Fruit fly (Drosophila melanogaster) whole organism, embryonic: ENCODE measurements around the gene enc.

Source experiments
- CG10431 ChIP-seq: fragments of 200-800 bp; sonication (Bioruptor generic); optimal IDR thresholded peaks from 3 replicates; lab custom pipeline; 2018; ENCODE audit warnings: missing biosample characterization, mild to moderate bottlenecking, missing genetic modification characterization
- CG12236 ChIP-seq: fragments of 200-800 bp; sonication (Bioruptor generic); optimal IDR thresholded peaks from 2 replicates; lab custom pipeline; 2016; ENCODE audit warnings: missing biosample characterization, missing genetic modification characterization
- CG12659 ChIP-seq: fragments of 200-800 bp; sonication (Bioruptor generic); optimal IDR thresholded peaks from 3 replicates; lab custom pipeline; 2017; ENCODE audit warnings: mild to moderate bottlenecking, missing biosample characterization, missing genetic modification reagents, missing genetic modification characterization
- CG15514 ChIP-seq: fragments of 200-800 bp; sonication (Bioruptor generic); optimal IDR thresholded peaks from 3 replicates; lab custom pipeline; 2017; ENCODE audit warnings: missing biosample characterization, missing genetic modification characterization, mild to moderate bottlenecking, moderate library complexity, missing genetic modification reagents
- CG16779 ChIP-seq: fragments of 200-800 bp; sonication (Bioruptor generic); IDR thresholded peaks from 2 replicates; pipeline ENCODE4 v1.3.6; 2022; ENCODE audit warnings: missing biosample characterization, missing genetic modification characterization
- CG18262 ChIP-seq: fragments of 200-800 bp; optimal IDR thresholded peaks from 3 replicates; lab custom pipeline; 2019; ENCODE audit warnings: missing biosample characterization, mild to moderate bottlenecking, missing genetic modification characterization, moderate library complexity
- CG18476 ChIP-seq: fragments of 200-800 bp; sonication (Bioruptor generic); optimal IDR thresholded peaks from 2 replicates; lab custom pipeline; 2016; ENCODE audit warnings: missing biosample characterization, mild to moderate bottlenecking, missing genetic modification characterization
- CG32532 ChIP-seq: fragments of 200-800 bp; sonication (Bioruptor generic); IDR thresholded peaks from 2 replicates; pipeline ENCODE4 v1.3.6; 2022; ENCODE audit warnings: missing biosample characterization, missing genetic modification characterization
- CG34422 ChIP-seq: fragments of 200-800 bp; sonication (Bioruptor generic); IDR thresholded peaks from 3 replicates; pipeline ENCODE4 v1.3.6; 2022; ENCODE audit warnings: missing biosample characterization, missing genetic modification characterization
- CG3995 ChIP-seq: fragments of 200-800 bp; sonication (Bioruptor generic); optimal IDR thresholded peaks from 3 replicates; lab custom pipeline; 2016; ENCODE audit warnings: missing biosample characterization, missing genetic modification characterization
- CG6175 ChIP-seq: fragments of 200-800 bp; sonication (Bioruptor generic); IDR thresholded peaks from 3 replicates; pipeline ENCODE4 v1.3.6; 2022; ENCODE audit warnings: missing biosample characterization, missing genetic modification characterization
- CG6683 ChIP-seq: fragments of 200-800 bp; sonication (Bioruptor generic); optimal IDR thresholded peaks from 2 replicates; lab custom pipeline; 2017; ENCODE audit warnings: missing biosample characterization, mild to moderate bottlenecking, missing genetic modification characterization, missing genetic modification reagents
- CG9437 ChIP-seq: fragments of 200-800 bp; sonication (Bioruptor generic); optimal IDR thresholded peaks from 2 replicates; lab custom pipeline; 2018; ENCODE audit warnings: missing biosample characterization, mild to moderate bottlenecking, missing genetic modification characterization
- CG9876 ChIP-seq: fragments of 200-800 bp; sonication (Bioruptor generic); optimal IDR thresholded peaks from 2 replicates; lab custom pipeline; 2016; ENCODE audit warnings: missing biosample characterization, missing genetic modification characterization
- D19B ChIP-seq: fragments of 200-800 bp; sonication (Bioruptor generic); optimal IDR thresholded peaks from 2 replicates; lab custom pipeline; 2017; ENCODE audit warnings: missing biosample characterization, mild to moderate bottlenecking, missing genetic modification characterization
- Eip74EF ChIP-seq, 2 experiments: fragments of 200-800 bp in 1 of 2; fragments of >200 bp in 1 of 2; sonication (Bioruptor generic) in 1 of 2; optimal IDR thresholded peaks; 2 replicates each; lab custom pipeline; 2017 to 2019; ENCODE audit warnings: missing biosample characterization in 2 of 2, missing genetic modification characterization in 2 of 2, mild to moderate bottlenecking in 1 of 2, moderate library complexity in 1 of 2
- Elba2 ChIP-seq: fragments of 200-800 bp; sonication (Bioruptor generic); optimal IDR thresholded peaks from 3 replicates; lab custom pipeline; 2016; ENCODE audit warnings: missing biosample characterization, missing genetic modification characterization
- Gsc ChIP-seq: fragments of 200-800 bp; sonication (Bioruptor generic); IDR thresholded peaks from 2 replicates; pipeline ENCODE4 v1.3.6; 2022; ENCODE audit warnings: missing biosample characterization, missing genetic modification characterization
- Gug ChIP-seq: fragments of 200-800 bp; sonication (Bioruptor generic); IDR thresholded peaks from 4 replicates; pipeline ENCODE4 v1.3.6; 2022; ENCODE audit warnings: missing biosample characterization, missing genetic modification characterization
- HLHmδ ChIP-seq: fragments of 200-800 bp; sonication (Bioruptor generic); optimal IDR thresholded peaks from 2 replicates; lab custom pipeline; 2018; ENCODE audit warnings: missing biosample characterization, mild to moderate bottlenecking, missing genetic modification characterization, moderate library complexity
- Hand ChIP-seq: fragments of 200-800 bp; sonication (Bioruptor generic); optimal IDR thresholded peaks from 2 replicates; lab custom pipeline; 2017; ENCODE audit warnings: mild to moderate bottlenecking, missing biosample characterization, missing genetic modification reagents, missing genetic modification characterization
- Mrtf ChIP-seq: fragments of 200-800 bp; sonication (Bioruptor generic); IDR thresholded peaks from 3 replicates; pipeline ENCODE4 v1.3.6; 2022; ENCODE audit warnings: missing biosample characterization, missing genetic modification characterization
- NC2α ChIP-seq: fragments of 200-800 bp; sonication (Bioruptor generic); optimal IDR thresholded peaks from 2 replicates; lab custom pipeline; 2016; ENCODE audit warnings: missing biosample characterization, missing genetic modification characterization
- NfI ChIP-seq: fragments of 200-800 bp; sonication (Bioruptor generic); optimal IDR thresholded peaks from 3 replicates; lab custom pipeline; 2018; ENCODE audit warnings: missing biosample characterization, mild to moderate bottlenecking, missing genetic modification characterization, moderate library complexity
- Pdp1 ChIP-seq, 2 experiments: fragments of 200-800 bp; sonication (Bioruptor generic); optimal IDR thresholded peaks; 3 replicates each; lab custom pipeline; 2016; ENCODE audit warnings: missing biosample characterization in 2 of 2, missing genetic modification characterization in 2 of 2, mild to moderate bottlenecking in 1 of 2, moderate library complexity in 1 of 2
- Sox100B ChIP-seq: fragments of 200-800 bp; sonication (Bioruptor generic); optimal IDR thresholded peaks from 3 replicates; lab custom pipeline; 2018; ENCODE audit warnings: missing biosample characterization, mild to moderate bottlenecking, missing genetic modification characterization
- Sry-δ ChIP-seq: fragments of 200-800 bp; sonication (Bioruptor generic); optimal IDR thresholded peaks from 2 replicates; lab custom pipeline; 2016; ENCODE audit warnings: missing biosample characterization, missing genetic modification characterization
- Xbp1 ChIP-seq: fragments of 200-800 bp; sonication (Bioruptor generic); optimal IDR thresholded peaks from 3 replicates; lab custom pipeline; 2016; ENCODE audit warnings: missing biosample characterization, mild to moderate bottlenecking, missing genetic modification characterization
- abd-A ChIP-seq: fragments of 200-800 bp; sonication (Bioruptor generic); optimal IDR thresholded peaks from 3 replicates; lab custom pipeline; 2019; ENCODE audit warnings: missing biosample characterization, mild to moderate bottlenecking, missing genetic modification characterization, moderate library complexity
- amos ChIP-seq: fragments of 200-800 bp; sonication (Bioruptor generic); IDR thresholded peaks from 2 replicates; pipeline ENCODE4 v1.3.6; 2022; ENCODE audit warnings: missing biosample characterization, missing genetic modification characterization; ENCODE audit not compliant: partially characterized antibody
- ato ChIP-seq: fragments of 200-800 bp; sonication (Bioruptor generic); IDR thresholded peaks from 2 replicates; pipeline ENCODE4 v1.3.6; 2022; ENCODE audit warnings: missing biosample characterization, missing genetic modification characterization; ENCODE audit not compliant: partially characterized antibody
- bcd ChIP-seq: fragments of 200-800 bp; sonication (Bioruptor generic); optimal IDR thresholded peaks from 2 replicates; lab custom pipeline; 2017; ENCODE audit warnings: missing biosample characterization, mild to moderate bottlenecking, missing genetic modification characterization
- bsh ChIP-seq, 2 experiments: fragments of 200-800 bp; sonication (Bioruptor generic); optimal IDR thresholded peaks; 2 replicates each; lab custom pipeline; 2017 to 2018; ENCODE audit warnings: mild to moderate bottlenecking in 2 of 2, missing biosample characterization in 2 of 2, missing genetic modification characterization in 2 of 2, moderate library complexity in 1 of 2
- corto ChIP-seq: fragments of 200-800 bp; sonication (Bioruptor generic); optimal IDR thresholded peaks from 2 replicates; lab custom pipeline; 2016; ENCODE audit warnings: missing biosample characterization, mild to moderate bottlenecking, missing genetic modification characterization, moderate library complexity
- crc ChIP-seq: fragments of 200-800 bp; sonication (Bioruptor generic); optimal IDR thresholded peaks from 2 replicates; lab custom pipeline; 2016; ENCODE audit warnings: missing biosample characterization, missing genetic modification characterization
- gcm2 ChIP-seq: fragments of 200-800 bp; sonication (Bioruptor generic); optimal IDR thresholded peaks from 2 replicates; lab custom pipeline; 2016; ENCODE audit warnings: missing biosample characterization, missing genetic modification characterization
- hbn ChIP-seq: fragments of 200-800 bp; sonication (Bioruptor generic); IDR thresholded peaks from 2 replicates; pipeline ENCODE4 v1.3.6; 2022; ENCODE audit warnings: missing biosample characterization, missing genetic modification characterization; ENCODE audit not compliant: partially characterized antibody
- jing ChIP-seq: fragments of 200-800 bp; sonication (Bioruptor generic); optimal IDR thresholded peaks from 2 replicates; lab custom pipeline; 2018; ENCODE audit warnings: missing biosample characterization, mild to moderate bottlenecking, missing genetic modification characterization
- klu ChIP-seq: fragments of 200-800 bp; sonication (Bioruptor generic); IDR thresholded peaks from 2 replicates; pipeline ENCODE4 v1.3.6; 2022; ENCODE audit warnings: missing biosample characterization, missing genetic modification characterization
- lola ChIP-seq, 3 experiments: fragments of >200 bp in 2 of 3; fragments of 200-800 bp in 1 of 3; sonication (Bioruptor generic) in 1 of 3; optimal IDR thresholded peaks; 2 replicates each; lab custom pipeline; 2017 to 2019; ENCODE audit warnings: missing biosample characterization in 3 of 3, missing genetic modification characterization in 3 of 3, mild to moderate bottlenecking in 1 of 3, moderate library complexity in 1 of 3
- nerfin-2 ChIP-seq: fragments of 200-800 bp; sonication (Bioruptor generic); IDR thresholded peaks from 2 replicates; pipeline ENCODE4 v1.3.6; 2022; ENCODE audit warnings: missing biosample characterization, missing genetic modification characterization; ENCODE audit not compliant: partially characterized antibody
- phol ChIP-seq: fragments of 200-800 bp; sonication (Bioruptor generic); optimal IDR thresholded peaks from 3 replicates; lab custom pipeline; 2018; ENCODE audit warnings: missing biosample characterization, mild to moderate bottlenecking, missing genetic modification characterization, moderate library complexity
- schlank ChIP-seq: fragments of 200-800 bp; sonication (Bioruptor generic); optimal IDR thresholded peaks from 2 replicates; lab custom pipeline; 2018; ENCODE audit warnings: missing biosample characterization, mild to moderate bottlenecking, missing genetic modification characterization
- stc ChIP-seq: fragments of 200-800 bp; sonication (Bioruptor generic); IDR thresholded peaks from 2 replicates; pipeline ENCODE4 v1.3.6; 2022; ENCODE audit warnings: missing biosample characterization, missing genetic modification characterization
- tap ChIP-seq: fragments of 200-800 bp; optimal IDR thresholded peaks from 3 replicates; lab custom pipeline; 2019; ENCODE audit warnings: missing biosample characterization, mild to moderate bottlenecking, missing genetic modification characterization, moderate library complexity
- tgo ChIP-seq: fragments of 200-800 bp; sonication (Bioruptor generic); IDR thresholded peaks from 3 replicates; pipeline ENCODE4 v1.3.6; 2022; ENCODE audit warnings: missing biosample characterization, missing genetic modification characterization
- tx ChIP-seq: fragments of 200-800 bp; sonication (Bioruptor generic); optimal IDR thresholded peaks from 2 replicates; lab custom pipeline; 2016; ENCODE audit warnings: missing biosample characterization, missing genetic modification characterization
- yki ChIP-seq: fragments of >200 bp; optimal IDR thresholded peaks from 3 replicates; lab custom pipeline; 2018
- zf30C ChIP-seq: fragments of 200-800 bp; sonication (Bioruptor generic); optimal IDR thresholded peaks from 3 replicates; lab custom pipeline; 2018; ENCODE audit warnings: missing biosample characterization, mild to moderate bottlenecking, missing genetic modification characterization

Gene enc

dm6 chr3L:3791043-3791682 is 27.3 kb upstream of the enc start (continued):
- TF ChIP-seq corto (GFP tag; lab: Kevin White, UChicago) = no peak
- no peak for TF ChIP-seq CG18262
- no peak for TF ChIP-seq CG9437
- 0 out of 3 replicates have a peak, but pooled peaks have one; percentile 18 for TF ChIP-seq CG6175
- no peak for TF ChIP-seq Sox100B (GFP tag; lab: Kevin White, UChicago)
- TF ChIP-seq yki (lab: Kevin White, UChicago) = no peak
- no peak for TF ChIP-seq hbn (GFP tag; lab: Robert Waterston, UW)
- TF ChIP-seq bsh (GFP tag; optimal IDR thresholded peaks at IDR 0.05; lab: Kevin White, UChicago) = peak in 1 of 2 experiments; percentile 1
- TF ChIP-seq D19B (GFP tag; lab: Kevin White, UChicago) = no peak
- no peak for TF ChIP-seq CG3995 (GFP tag; lab: Kevin White, UChicago)
- peak; percentile 49 for TF ChIP-seq CG32532 (GFP tag; lab: Robert Waterston, UW)
- TF ChIP-seq Gug (GFP tag; lab: Robert Waterston, UW) = no peak
- TF ChIP-seq CG12659 (GFP tag; lab: Kevin White, UChicago) = no peak
- TF ChIP-seq Hand (GFP tag; lab: Kevin White, UChicago) = no peak
- TF ChIP-seq CG12236 (GFP tag; lab: Kevin White, UChicago) = no peak
- TF ChIP-seq schlank = no peak
- no peak for TF ChIP-seq amos (GFP tag; lab: Robert Waterston, UW)
- TF ChIP-seq lola (GFP tag; optimal IDR thresholded peaks at IDR 0.05; lab: Kevin White, UChicago) = no peak
- TF ChIP-seq tx (GFP tag; lab: Kevin White, UChicago) = no peak
- TF ChIP-seq Pdp1 (GFP tag; optimal IDR thresholded peaks at IDR 0.05; lab: Kevin White, UChicago) = no peak
- TF ChIP-seq tap (tag; lab: Kevin White, UChicago) = no peak
- no peak for TF ChIP-seq crc (GFP tag; lab: Kevin White, UChicago)
- TF ChIP-seq CG6683 (GFP tag; lab: Kevin White, UChicago) = no peak
- no peak for TF ChIP-seq Eip74EF (GFP tag; optimal IDR thresholded peaks at IDR 0.05; lab: Kevin White, UChicago)
- no peak for TF ChIP-seq Elba2 (GFP tag; lab: Kevin White, UChicago)
- TF ChIP-seq tgo (GFP tag; lab: Robert Waterston, UW) = no peak
- no peak for TF ChIP-seq bcd (GFP tag; lab: Kevin White, UChicago)
- 0 out of 2 replicates have a peak, but pooled peaks have one; percentile 36 for TF ChIP-seq CG16779
- TF ChIP-seq NfI (GFP tag; lab: Kevin White, UChicago) = no peak
- no peak for TF ChIP-seq stc (GFP tag; lab: Robert Waterston, UW)
- no peak for TF ChIP-seq nerfin-2 (GFP tag; lab: Robert Waterston, UW)
- no peak for TF ChIP-seq jing (GFP tag; lab: Kevin White, UChicago)
- TF ChIP-seq NC2α (GFP tag; lab: Kevin White, UChicago) = no peak
- TF ChIP-seq phol = no peak
- no peak for TF ChIP-seq Sry-δ
- no peak for TF ChIP-seq klu
- no peak for TF ChIP-seq CG34422
- no peak for TF ChIP-seq CG15514 (GFP tag; lab: Kevin White, UChicago)
- no peak for TF ChIP-seq abd-A
- TF ChIP-seq ato (GFP tag; lab: Robert Waterston, UW) = no peak
- TF ChIP-seq Mrtf = 0 out of 3 replicates have a peak, but pooled peaks have one; percentile 42
- TF ChIP-seq CG10431 (GFP tag; lab: Kevin White, UChicago) = no peak
- no peak for TF ChIP-seq CG18476 (GFP tag; lab: Kevin White, UChicago)
- no peak for TF ChIP-seq Xbp1
- no peak for TF ChIP-seq HLHmδ (GFP tag; lab: Kevin White, UChicago)
- no peak for TF ChIP-seq zf30C (GFP tag; lab: Kevin White, UChicago)
- no peak for TF ChIP-seq Gsc (GFP tag; lab: Robert Waterston, UW)
- TF ChIP-seq gcm2 (GFP tag; lab: Kevin White, UChicago) = no peak
- TF ChIP-seq CG9876 = no peak
